Worm (Caenorhabditis elegans): ENCODE measurements around the gene nhr-15.

- TF ChIP-seq zag-1 (tag; optimal IDR thresholded peaks at IDR 0.05) (no peak), nhr-237 (tag; optimal IDR thresholded peaks at IDR 0.05) (no peak), lin-13 (GFP tag; optimal IDR thresholded peaks at IDR 0.05) (no peak), snpc-4 (tag; optimal IDR thresholded peaks at IDR 0.05) (no peak), gei-8 (GFP tag; optimal IDR thresholded peaks at IDR 0.05) (no peak), hlh-30 (tag; optimal IDR thresholded peaks at IDR 0.05; ENCODE audit: insufficient read depth) (no peak), lin-38 (GFP tag; IDR thresholded peaks at IDR 0.05) (no peak), ceh-28 (tag; optimal IDR thresholded peaks at IDR 0.05) (no peak), nhr-28 (tag; optimal IDR thresholded peaks at IDR 0.05) (no peak), nhr-6 (tag; optimal IDR thresholded peaks at IDR 0.05) (no peak)
These were observed 46.0 kb downstream of the nhr-15 start for ce11 chrV:358473-358872.

All from whole organism, L4 larva.